Worm (Caenorhabditis elegans) whole organism, mixed stage, embryonic: Measurements from ENCODE around the gene lin-22.

ENCODE experiments used
- M03D4.4 ChIP-seq: sonication (generic microtip); optimal IDR thresholded peaks from 2 replicates; lab custom pipeline; 2017; ENCODE audit warnings: mild to moderate bottlenecking, missing genetic modification characterization, missing compliant biosample characterization
- bed-3 ChIP-seq: fragments of 200-800 bp; sonication (Bioruptor generic); optimal IDR thresholded peaks from 3 replicates; lab custom pipeline; 2018; ENCODE audit warnings: mild to moderate bottlenecking, missing genetic modification characterization, moderate library complexity, missing compliant biosample characterization
- blmp-1 ChIP-seq: fragments of 150-350 bp; optimal IDR thresholded peaks from 2 replicates; lab custom pipeline; 2014; ENCODE audit warnings: missing biosample characterization, missing genetic modification characterization
- ceh-39 ChIP-seq: fragments of 150-350 bp; optimal IDR thresholded peaks from 2 replicates; lab custom pipeline; 2014; ENCODE audit warnings: missing biosample characterization, missing genetic modification characterization
- ceh-43 ChIP-seq: fragments of 200-800 bp; sonication (Bioruptor generic); optimal IDR thresholded peaks from 2 replicates; lab custom pipeline; 2018; ENCODE audit warnings: mild to moderate bottlenecking, missing genetic modification characterization, moderate library complexity, missing compliant biosample characterization
- ceh-83 ChIP-seq: fragments of 200-800 bp; sonication (Bioruptor generic); optimal IDR thresholded peaks from 2 replicates; lab custom pipeline; 2018; ENCODE audit warnings: mild to moderate bottlenecking, missing genetic modification characterization, missing compliant biosample characterization
- ces-1 ChIP-seq: fragments of 150-350 bp; optimal IDR thresholded peaks from 2 replicates; lab custom pipeline; 2014; ENCODE audit warnings: missing biosample characterization, missing genetic modification reagents, missing genetic modification characterization
- cnd-1 ChIP-seq: fragments of 200-800 bp; sonication (Bioruptor generic); optimal IDR thresholded peaks from 2 replicates; lab custom pipeline; 2018; ENCODE audit warnings: mild to moderate bottlenecking, missing genetic modification characterization, missing compliant biosample characterization
- elt-1 ChIP-seq: sonication (generic microtip); optimal IDR thresholded peaks from 2 replicates; lab custom pipeline; 2017; ENCODE audit warnings: missing genetic modification characterization, mild to moderate bottlenecking, missing compliant biosample characterization, antibody characterized with exemption, moderate library complexity, borderline replicate concordance; ENCODE audit not compliant: insufficient read depth
- elt-3 ChIP-seq: fragments of 150-350 bp; optimal IDR thresholded peaks from 2 replicates; lab custom pipeline; 2014; ENCODE audit warnings: missing biosample characterization, missing genetic modification characterization
- ham-2 ChIP-seq: fragments of 200-800 bp; sonication (Bioruptor generic); optimal IDR thresholded peaks from 2 replicates; lab custom pipeline; 2018; ENCODE audit warnings: mild to moderate bottlenecking, missing genetic modification characterization, missing compliant biosample characterization
- lin-13 ChIP-seq: fragments of 150-350 bp; optimal IDR thresholded peaks from 2 replicates; lab custom pipeline; 2014; ENCODE audit warnings: missing biosample characterization, missing genetic modification characterization
- lin-32 ChIP-seq: fragments of 200-800 bp; sonication (Bioruptor generic); optimal IDR thresholded peaks from 2 replicates; lab custom pipeline; 2018; ENCODE audit warnings: mild to moderate bottlenecking, missing genetic modification characterization, missing compliant biosample characterization
- lsy-2 ChIP-seq: fragments of 150-350 bp; optimal IDR thresholded peaks from 2 replicates; lab custom pipeline; 2014; ENCODE audit warnings: missing biosample characterization, missing genetic modification characterization
- mab-5 ChIP-seq: fragments of 150-350 bp; optimal IDR thresholded peaks from 2 replicates; lab custom pipeline; 2014; ENCODE audit warnings: missing biosample characterization, missing genetic modification characterization
- mep-1 ChIP-seq: fragments of 150-350 bp; optimal IDR thresholded peaks from 2 replicates; lab custom pipeline; 2017; ENCODE audit warnings: missing biosample characterization, missing genetic modification reagents, missing genetic modification characterization, inconsistent platforms
- mls-2 ChIP-seq: sonication (generic microtip); optimal IDR thresholded peaks from 2 replicates; lab custom pipeline; 2016; ENCODE audit warnings: mild to moderate bottlenecking, missing genetic modification characterization, moderate library complexity, missing compliant biosample characterization
- nhr-12 ChIP-seq: fragments of 150-350 bp; optimal IDR thresholded peaks from 2 replicates; lab custom pipeline; 2014; ENCODE audit warnings: missing biosample characterization, missing genetic modification characterization
- nhr-2 ChIP-seq: fragments of 150-350 bp; optimal IDR thresholded peaks from 2 replicates; lab custom pipeline; 2014; ENCODE audit warnings: missing biosample characterization, missing genetic modification characterization
- nhr-76 ChIP-seq: sonication (generic microtip); optimal IDR thresholded peaks from 2 replicates; lab custom pipeline; 2017; ENCODE audit warnings: missing biosample characterization, missing genetic modification characterization
- pha-4 ChIP-seq: fragments of 150-350 bp; optimal IDR thresholded peaks from 2 replicates; lab custom pipeline; 2018; ENCODE audit warnings: missing biosample characterization, missing genetic modification reagents, missing genetic modification characterization
- sem-2 ChIP-seq: fragments of 200-800 bp; sonication (Bioruptor generic); optimal IDR thresholded peaks from 2 replicates; lab custom pipeline; 2018; ENCODE audit warnings: mild to moderate bottlenecking, missing genetic modification characterization, missing compliant biosample characterization
- snpc-4 ChIP-seq: fragments of 150-350 bp; optimal IDR thresholded peaks from 2 replicates; lab custom pipeline; 2014; ENCODE audit warnings: missing biosample characterization, missing genetic modification characterization
- sptf-1 ChIP-seq: sonication (generic microtip); optimal IDR thresholded peaks from 2 replicates; lab custom pipeline; 2017; ENCODE audit warnings: mild to moderate bottlenecking, missing genetic modification characterization, moderate library complexity, missing compliant biosample characterization
- tbx-8 ChIP-seq: fragments of 200-800 bp; sonication (Bioruptor generic); optimal IDR thresholded peaks from 2 replicates; lab custom pipeline; 2018; ENCODE audit warnings: mild to moderate bottlenecking, missing genetic modification characterization, moderate library complexity, missing compliant biosample characterization
- unc-120 ChIP-seq: sonication (generic microtip); optimal IDR thresholded peaks from 2 replicates; lab custom pipeline; 2017; ENCODE audit warnings: missing genetic modification characterization, missing compliant biosample characterization; ENCODE audit not compliant: poor library complexity, severe bottlenecking
- unc-39 ChIP-seq: fragments of 150-350 bp; optimal IDR thresholded peaks from 2 replicates; lab custom pipeline; 2014; ENCODE audit warnings: missing biosample characterization, missing genetic modification characterization
- unc-62 ChIP-seq: fragments of 150-350 bp; optimal IDR thresholded peaks from 2 replicates; lab custom pipeline; 2014; ENCODE audit warnings: missing biosample characterization, missing genetic modification reagents, missing genetic modification characterization
- zip-8 ChIP-seq: fragments of 150-350 bp; optimal IDR thresholded peaks from 2 replicates; lab custom pipeline; 2014; ENCODE audit warnings: missing biosample characterization, missing genetic modification characterization

Gene lin-22

ce11 chrIV:3053428-3053827, 33.9 kb downstream of the lin-22 start, which contains the start of gene ivph-3:
TSS of gene ivph-3 (plus strand) at chrIV:3053728.
- no peak for TF ChIP-seq M03D4.4 (tag; lab: Kevin White, UChicago)
- no peak for TF ChIP-seq elt-1 (tag; lab: Kevin White, UChicago)
- TF ChIP-seq blmp-1 (tag; lab: Kevin White, UChicago) = no peak
- no peak for TF ChIP-seq lin-32 (GFP tag; lab: Kevin White, UChicago)
- TF ChIP-seq tbx-8 (GFP tag; lab: Kevin White, UChicago) = no peak
- no peak for TF ChIP-seq unc-39 (tag; lab: Kevin White, UChicago)
- no peak for TF ChIP-seq zip-8 (tag; lab: Kevin White, UChicago)
- TF ChIP-seq lsy-2 (tag; lab: Kevin White, UChicago) = no peak
- TF ChIP-seq pha-4 = no peak
- TF ChIP-seq ceh-83 (GFP tag; lab: Kevin White, UChicago) = no peak
- no peak for TF ChIP-seq mls-2
- TF ChIP-seq mab-5 = no peak
- no peak for TF ChIP-seq ces-1 (GFP tag; lab: Kevin White, UChicago)
- TF ChIP-seq sem-2 = no peak
- no peak for TF ChIP-seq ceh-43 (GFP tag; lab: Kevin White, UChicago)
- no peak for TF ChIP-seq nhr-12 (tag; lab: Kevin White, UChicago)
- TF ChIP-seq nhr-76 (tag; lab: Kevin White, UChicago) = no peak

ce11 chrIV:3055320-3055719, 35.8 kb downstream of the lin-22 start:
- no peak for TF ChIP-seq pha-4
- TF ChIP-seq lin-13 (tag; lab: Kevin White, UChicago) = no peak
- TF ChIP-seq snpc-4 = no peak
- no peak for TF ChIP-seq tbx-8 (GFP tag; lab: Kevin White, UChicago)
- TF ChIP-seq ces-1 (GFP tag; lab: Kevin White, UChicago) = peak; percentile 4
- peak; percentile 24 for TF ChIP-seq sptf-1 (tag; lab: Kevin White, UChicago)
- TF ChIP-seq mep-1 = peak; percentile 1
- no peak for TF ChIP-seq mab-5
- TF ChIP-seq unc-120 (tag; lab: Kevin White, UChicago) = no peak
- TF ChIP-seq lsy-2 (tag; lab: Kevin White, UChicago) = peak; percentile 44
- TF ChIP-seq elt-3 (tag; lab: Kevin White, UChicago) = no peak
- no peak for TF ChIP-seq lin-32 (GFP tag; lab: Kevin White, UChicago)
- peak; percentile 69 for TF ChIP-seq ceh-43 (GFP tag; lab: Kevin White, UChicago)
- no peak for TF ChIP-seq ham-2 (GFP tag; lab: Kevin White, UChicago)

- TF ChIP-seq mep-1 = peak; percentile 31
- no peak for TF ChIP-seq unc-62
- TF ChIP-seq unc-120 (tag; lab: Kevin White, UChicago) = no peak
- TF ChIP-seq ceh-39 = peak; percentile 7
- TF ChIP-seq lsy-2 (tag; lab: Kevin White, UChicago) = peak; percentile 53
- peak; percentile 1 for TF ChIP-seq lin-13 (tag; lab: Kevin White, UChicago)
- TF ChIP-seq, all 35 proteins: peak for 4
Observed at ce11 chrIV:3055848-3056247, 36.3 kb downstream of the lin-22 start.

- TF ChIP-seq unc-120 (tag; lab: Kevin White, UChicago) (no peak), mep-1 (no peak)
Observed at ce11 chrIV:3062936-3063439, 43.5 kb downstream of the lin-22 start, which contains the start of gene Y67D8C.6. TSS of gene Y67D8C.6 (minus strand) at chrIV:3063389.

- TF ChIP-seq nhr-2 (tag; lab: Kevin White, UChicago) (no peak), elt-3 (tag; lab: Kevin White, UChicago) (no peak), nhr-76 (tag; lab: Kevin White, UChicago) (no peak), elt-1 (tag; lab: Kevin White, UChicago) (no peak), mab-5 (no peak), sptf-1 (tag; lab: Kevin White, UChicago) (no peak), sem-2 (no peak), ces-1 (GFP tag; lab: Kevin White, UChicago) (no peak), cnd-1 (tag; lab: Kevin White, UChicago) (no peak), bed-3 (GFP tag; lab: Kevin White, UChicago) (no peak)
Observed at ce11 chrIV:3066834-3067233, 47.3 kb downstream of the lin-22 start, which contains the start of gene Y67D8C.7. TSS of gene Y67D8C.7 (minus strand) at chrIV:3066934.
